Worm (Caenorhabditis elegans): ENCODE measurements around the gene clip-1.

The clip-1 gene

DNA sequence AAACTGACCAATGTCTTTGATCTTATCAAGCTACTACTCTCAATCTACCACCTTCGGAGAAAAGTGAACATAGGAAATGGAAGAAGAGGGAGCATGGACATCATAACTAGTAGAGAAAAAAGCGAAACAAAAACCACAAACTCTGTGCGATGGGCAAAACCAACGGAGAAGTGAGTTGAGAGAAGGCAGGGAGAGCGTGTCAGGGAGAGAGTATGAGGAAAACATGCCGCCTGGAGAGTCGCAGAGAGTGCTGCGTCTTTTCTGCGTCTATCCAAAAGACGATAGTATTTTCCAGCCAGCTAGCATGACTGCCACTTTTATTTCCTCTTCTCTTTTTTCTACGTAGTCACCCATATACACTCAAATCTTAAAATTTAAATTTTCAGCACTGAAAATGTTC is 28.9 kb downstream of the clip-1 start, which contains the start of gene saeg-2 (continued):
- no peak for TF ChIP-seq unc-39 (tag; optimal IDR thresholded peaks at IDR 0.05)
- TF ChIP-seq mdl-1 (tag; optimal IDR thresholded peaks at IDR 0.05) = peak in 1 of 2 experiments; percentile 28
- no peak for TF ChIP-seq lin-11 (tag; optimal IDR thresholded peaks at IDR 0.05)
- TF ChIP-seq unc-55 (GFP tag; optimal IDR thresholded peaks at IDR 0.05) = peak; percentile 72
- TF ChIP-seq nhr-6 (tag; optimal IDR thresholded peaks at IDR 0.05) = no peak

DNA sequence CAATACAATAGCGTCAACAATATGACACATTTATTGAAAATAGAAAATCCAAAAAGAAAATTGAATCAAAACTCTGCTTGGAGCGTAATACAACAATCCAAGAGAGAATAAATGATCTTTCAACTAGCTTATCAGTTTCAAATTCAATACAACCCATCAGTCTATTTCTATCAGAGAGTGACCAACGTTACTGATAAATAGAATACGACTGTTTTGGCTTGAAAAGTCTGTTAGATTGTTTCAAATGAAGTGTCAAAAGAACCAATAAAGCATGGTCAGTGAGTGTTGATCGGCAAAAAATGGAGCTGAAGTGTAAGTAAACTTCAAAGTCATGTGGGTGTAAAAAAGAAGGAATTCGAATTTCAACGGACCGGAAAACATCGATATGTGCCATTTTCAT is 31.2 kb downstream of the clip-1 start:
- TF ChIP-seq egl-27 (tag; optimal IDR thresholded peaks at IDR 0.05) (no peak), sem-4 (tag; optimal IDR thresholded peaks at IDR 0.05) (no peak), unc-62 (GFP tag; optimal IDR thresholded peaks at IDR 0.05) (no peak), crh-2 (tag; optimal IDR thresholded peaks at IDR 0.05) (peak; percentile 9), blmp-1 (tag; optimal IDR thresholded peaks at IDR 0.05; ENCODE audit: insufficient read depth) (no peak), alr-1 (tag; optimal IDR thresholded peaks at IDR 0.05) (no peak), fos-1 (tag; optimal IDR thresholded peaks at IDR 0.05) (peak; percentile 15)

DNA sequence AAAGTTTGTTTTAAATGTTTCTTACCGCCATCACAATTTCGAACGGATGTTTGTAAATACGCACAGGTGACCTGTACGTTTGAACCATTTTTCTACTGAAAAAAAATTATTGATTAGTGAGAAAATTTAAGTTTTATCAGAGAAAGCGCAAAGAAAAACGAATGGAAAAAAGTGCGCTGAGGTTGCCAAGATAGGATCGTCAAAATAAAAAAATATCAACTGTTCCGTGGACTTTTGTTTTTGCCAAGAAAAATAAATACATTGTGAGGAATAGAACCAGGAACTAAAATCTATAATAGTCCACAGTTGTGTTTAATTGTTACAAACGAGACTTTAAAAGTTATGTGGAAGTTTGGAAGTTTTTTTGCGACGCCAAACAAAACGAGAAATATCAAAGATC is 32.6 kb downstream of the clip-1 start, which contains the start of gene T23G5.2:
TSS of gene T23G5.2 (minus strand) at position 101 of the 400 bp plus-strand sequence.
- TF ChIP-seq ceh-16 (tag; optimal IDR thresholded peaks at IDR 0.05) (no peak), snpc-4 (tag; optimal IDR thresholded peaks at IDR 0.05) (no peak), unc-55 (GFP tag; optimal IDR thresholded peaks at IDR 0.05) (no peak), peb-1 (tag; optimal IDR thresholded peaks at IDR 0.05) (no peak), mab-5 (tag; optimal IDR thresholded peaks at IDR 0.05) (no peak), lin-39 (tag; optimal IDR thresholded peaks at IDR 0.05) (no peak), sma-3 (GFP tag; optimal IDR thresholded peaks at IDR 0.05) (no peak), nhr-129 (tag; optimal IDR thresholded peaks at IDR 0.05) (no peak), skn-1 (tag; optimal IDR thresholded peaks at IDR 0.05) (no peak), blmp-1 (tag; optimal IDR thresholded peaks at IDR 0.05; ENCODE audit: insufficient read depth) (no peak), fos-1 (tag; optimal IDR thresholded peaks at IDR 0.05) (no peak), ztf-11 (tag; optimal IDR thresholded peaks at IDR 0.05) (no peak), ama-1 (optimal IDR thresholded peaks at IDR 0.05) (no peak), nhr-11 (tag; optimal IDR thresholded peaks at IDR 0.05) (no peak), ztf-4 (tag; optimal IDR thresholded peaks at IDR 0.05) (no peak), dmd-4 (tag; optimal IDR thresholded peaks at IDR 0.05) (no peak), mbf-1 (tag; optimal IDR thresholded peaks at IDR 0.05) (no peak), lin-13 (GFP tag; optimal IDR thresholded peaks at IDR 0.05) (no peak), zag-1 (tag; optimal IDR thresholded peaks at IDR 0.05) (no peak)

DNA sequence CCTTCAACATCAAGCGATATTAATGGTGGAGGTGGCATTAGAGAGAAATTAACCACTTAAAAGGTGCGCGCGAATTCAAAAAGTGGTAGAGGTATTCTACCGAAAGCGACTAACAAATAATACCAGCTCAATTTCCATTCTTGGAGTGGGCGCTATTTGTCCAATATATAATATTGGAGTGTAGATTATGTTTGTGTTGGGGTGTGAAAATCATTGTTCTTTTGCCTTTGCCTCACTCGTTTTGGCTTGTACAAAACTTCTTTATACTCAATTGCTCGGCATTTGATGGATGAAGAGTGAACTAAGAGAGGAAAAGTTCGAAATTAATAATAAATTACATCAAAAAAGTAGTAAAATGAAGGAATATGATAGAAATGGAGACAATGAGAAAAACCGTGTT is 37.7 kb downstream of the clip-1 start, which contains the start of gene T23G5.3:
TSS of gene T23G5.3 (minus strand) at position 101 of the 400 bp plus-strand sequence.
- TF ChIP-seq nhr-237 (tag; optimal IDR thresholded peaks at IDR 0.05) (no peak), unc-62 (GFP tag; optimal IDR thresholded peaks at IDR 0.05) (no peak), aly-2 (tag; optimal IDR thresholded peaks at IDR 0.05) (no peak), ama-1 (optimal IDR thresholded peaks at IDR 0.05) (no peak), sma-3 (GFP tag; optimal IDR thresholded peaks at IDR 0.05) (no peak)

DNA sequence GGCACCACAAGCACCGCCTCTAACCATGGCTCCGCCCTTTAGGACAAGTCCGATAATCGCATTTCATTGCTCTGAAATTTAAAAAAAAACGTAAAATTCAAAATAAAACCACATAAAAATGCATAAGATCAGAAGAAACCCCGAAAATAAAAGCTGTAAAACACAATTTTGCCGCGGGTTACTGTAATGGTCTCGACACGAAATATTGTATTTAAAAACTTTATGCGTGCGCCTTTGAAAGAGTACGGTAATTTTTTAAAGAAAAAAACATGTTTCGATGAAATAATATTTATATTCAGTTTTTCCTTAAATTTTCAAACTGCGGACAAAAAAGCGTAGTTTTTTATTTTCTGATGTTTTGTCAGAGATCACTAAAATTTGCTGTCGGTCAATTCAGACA is 40.1 kb downstream of the clip-1 start, which contains the start of gene rnr-1:
TSS of gene rnr-1 (minus strand) at position 77 of the 400 bp plus-strand sequence.
- TF ChIP-seq ama-1 (optimal IDR thresholded peaks at IDR 0.05) (no peak), egl-27 (tag; optimal IDR thresholded peaks at IDR 0.05) (no peak), nhr-11 (tag; optimal IDR thresholded peaks at IDR 0.05) (no peak), elt-3 (tag; optimal IDR thresholded peaks at IDR 0.05) (no peak), unc-62 (GFP tag; optimal IDR thresholded peaks at IDR 0.05) (no peak), nhr-12 (tag; optimal IDR thresholded peaks at IDR 0.05) (no peak), skn-1 (tag; optimal IDR thresholded peaks at IDR 0.05) (no peak), mab-5 (tag; optimal IDR thresholded peaks at IDR 0.05) (no peak), nhr-77 (tag; optimal IDR thresholded peaks at IDR 0.05) (no peak), ztf-1 (GFP tag; conservative IDR thresholded peaks at IDR 0.05) (no peak)

DNA sequence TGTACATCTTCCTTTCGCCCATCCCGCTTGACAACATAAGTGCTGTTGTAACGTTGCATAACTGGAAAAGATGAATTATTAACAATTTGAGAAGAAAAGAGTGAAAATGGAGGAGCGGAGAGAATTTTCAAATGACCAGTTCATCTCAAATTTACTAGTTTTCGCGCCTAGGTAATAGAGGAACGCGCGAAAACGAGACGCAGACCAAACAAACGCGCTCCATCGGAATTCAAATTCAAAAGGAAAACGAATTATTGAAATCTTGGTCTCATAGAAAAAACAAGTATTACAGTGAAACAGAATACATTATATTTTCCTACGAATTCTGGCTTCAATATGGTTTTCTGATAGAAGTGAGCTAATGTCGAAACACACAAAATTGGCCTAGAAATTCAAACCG is 40.7 kb downstream of the clip-1 start:
- no peak for TF ChIP-seq elt-3 (tag; optimal IDR thresholded peaks at IDR 0.05)
- TF ChIP-seq lin-13 (GFP tag; optimal IDR thresholded peaks at IDR 0.05) = peak; percentile 48
- TF ChIP-seq dmd-4 (tag; optimal IDR thresholded peaks at IDR 0.05) = no peak
- TF ChIP-seq peb-1 (tag; optimal IDR thresholded peaks at IDR 0.05) = no peak
- TF ChIP-seq unc-55 (GFP tag; optimal IDR thresholded peaks at IDR 0.05) = peak; percentile 82
- no peak for TF ChIP-seq ceh-82 (tag; optimal IDR thresholded peaks at IDR 0.05)
- no peak for TF ChIP-seq nhr-6 (tag; optimal IDR thresholded peaks at IDR 0.05)
- TF ChIP-seq unc-62 (GFP tag; optimal IDR thresholded peaks at IDR 0.05) = no peak
- no peak for TF ChIP-seq nhr-11 (tag; optimal IDR thresholded peaks at IDR 0.05)
- peak in 1 of 2 experiments; percentile 71 for TF ChIP-seq lsy-2 (tag; optimal IDR thresholded peaks at IDR 0.05)
- no peak for TF ChIP-seq ztf-11 (tag; optimal IDR thresholded peaks at IDR 0.05)
- TF ChIP-seq unc-39 (tag; optimal IDR thresholded peaks at IDR 0.05) = no peak
- no peak for TF ChIP-seq snpc-4 (tag; optimal IDR thresholded peaks at IDR 0.05)
- TF ChIP-seq ztf-1 (GFP tag; conservative IDR thresholded peaks at IDR 0.05) = no peak
- peak; percentile 61 for TF ChIP-seq C34F6.9 (tag; optimal IDR thresholded peaks at IDR 0.05)
- TF ChIP-seq nhr-129 (tag; optimal IDR thresholded peaks at IDR 0.05) = peak; percentile 65
- no peak for TF ChIP-seq ztf-4 (tag; optimal IDR thresholded peaks at IDR 0.05)
- TF ChIP-seq gmeb-1 (tag; optimal IDR thresholded peaks at IDR 0.05) = peak; percentile 75
- no peak for TF ChIP-seq nhr-21 (tag; optimal IDR thresholded peaks at IDR 0.05)
- no peak for TF ChIP-seq elt-1 (tag; optimal IDR thresholded peaks at IDR 0.05)
- TF ChIP-seq sma-9 (GFP tag; optimal IDR thresholded peaks at IDR 0.05) = peak; percentile 3
- TF ChIP-seq sma-9 (tag; optimal IDR thresholded peaks at IDR 0.05) = no peak
- TF ChIP-seq F13H6.1 (tag; optimal IDR thresholded peaks at IDR 0.05) = no peak
- TF ChIP-seq ceh-16 (tag; optimal IDR thresholded peaks at IDR 0.05) = no peak

Measured in whole organism, L2 larva.